Worm (Caenorhabditis elegans): Measurements from ENCODE around the gene F36G9.7.

ce11 chrV:16016977-16017376 lies 47.4 kb upstream of the F36G9.7 start:
- TF ChIP-seq tlp-1 (tag; optimal IDR thresholded peaks at IDR 0.05) (no peak), F16B12.6 (tag; optimal IDR thresholded peaks at IDR 0.05) (no peak), blmp-1 (tag; optimal IDR thresholded peaks at IDR 0.05) (no peak), mdl-1 (tag; optimal IDR thresholded peaks at IDR 0.05) (no peak), nhr-76 (tag; optimal IDR thresholded peaks at IDR 0.05) (no peak), mep-1 (tag; optimal IDR thresholded peaks at IDR 0.05) (no peak), efl-1 (optimal IDR thresholded peaks at IDR 0.05) (no peak), efl-1 (GFP tag; optimal IDR thresholded peaks at IDR 0.05 in 1 of 2) (no peak), nhr-28 (tag; optimal IDR thresholded peaks at IDR 0.05) (no peak), sptf-1 (tag; optimal IDR thresholded peaks at IDR 0.05) (no peak)
